Fruit fly (Drosophila melanogaster) whole organism, pupa: ENCODE results near the gene alphaTub85E.

Source experiments
- CG10348 ChIP-seq: fragments of 200-800 bp; sonication (Bioruptor generic); IDR thresholded peaks from 2 replicates; pipeline ENCODE4 v1.3.6; 2022; ENCODE audit warnings: missing biosample characterization, missing genetic modification characterization
- CG13204 ChIP-seq: fragments of 200-800 bp; sonication (Bioruptor generic); optimal IDR thresholded peaks from 2 replicates; lab custom pipeline; 2018; ENCODE audit warnings: missing biosample characterization, mild to moderate bottlenecking, missing genetic modification characterization, moderate library complexity
- CG14655 ChIP-seq: fragments of 200-800 bp; sonication (Bioruptor generic); optimal IDR thresholded peaks from 3 replicates; lab custom pipeline; 2017; ENCODE audit warnings: mild to moderate bottlenecking, missing biosample characterization, missing genetic modification reagents, missing genetic modification characterization
- CG32121 ChIP-seq: fragments of 200-800 bp; sonication (Bioruptor generic); IDR thresholded peaks from 2 replicates; pipeline ENCODE4 v1.3.6; 2022; ENCODE audit warnings: missing biosample characterization, missing genetic modification characterization
- CG34367 ChIP-seq: fragments of 200-800 bp; sonication (Bioruptor generic); optimal IDR thresholded peaks from 2 replicates; lab custom pipeline; 2018; ENCODE audit warnings: missing biosample characterization, mild to moderate bottlenecking, missing genetic modification characterization
- CG4496 ChIP-seq: fragments of 200-800 bp; sonication (Bioruptor generic); IDR thresholded peaks from 3 replicates; pipeline ENCODE4 v1.3.6; 2022; ENCODE audit warnings: missing biosample characterization, missing genetic modification characterization
- Ets98B ChIP-seq: fragments of 200-800 bp; sonication (Bioruptor generic); IDR thresholded peaks from 2 replicates; pipeline ENCODE4 v1.3.6; 2022; ENCODE audit warnings: missing biosample characterization, missing genetic modification characterization

DNA sequence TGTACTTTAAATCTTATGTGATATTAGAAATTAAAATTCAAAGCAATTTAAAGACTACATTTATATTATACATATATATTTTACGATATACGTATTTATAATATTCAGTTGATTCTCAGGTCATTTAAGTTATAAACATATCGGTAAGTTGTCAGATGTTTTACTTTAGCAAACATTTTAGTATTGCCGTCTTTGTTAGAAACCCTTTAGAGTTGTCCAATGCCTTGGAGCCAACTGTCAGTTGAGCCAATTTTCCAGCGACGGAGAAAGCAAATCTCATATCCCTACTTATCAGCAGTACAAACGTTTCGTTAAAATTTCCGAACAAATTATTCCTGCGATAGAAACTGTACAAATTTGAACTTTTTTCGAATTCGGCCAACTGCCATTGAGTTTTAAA is 41.8 kb upstream of the alphaTub85E start, which contains the start of gene topi:
- TF ChIP-seq CG32121 (GFP tag; lab: Robert Waterston, UW) = no peak
- no peak for TF ChIP-seq CG34367 (tag; lab: Kevin White, UChicago)
- TF ChIP-seq CG14655 (GFP tag; lab: Kevin White, UChicago) = no peak
- no peak for TF ChIP-seq CG4496 (GFP tag; lab: Robert Waterston, UW)
- no peak for TF ChIP-seq CG10348 (GFP tag; lab: Robert Waterston, UW)
- no peak for TF ChIP-seq Ets98B (GFP tag; lab: Robert Waterston, UW)
- no peak for TF ChIP-seq CG13204 (GFP tag; lab: Kevin White, UChicago)
